Fruit fly (Drosophila melanogaster) whole organism, embryonic: ENCODE measurements around the gene CG15435.

ENCODE experiments used
- Ada2b ChIP-seq: fragments of 200-800 bp; sonication (Bioruptor generic); IDR thresholded peaks from 2 replicates; pipeline ENCODE4 v1.3.6; 2022; ENCODE audit warnings: missing biosample characterization, missing genetic modification characterization
- Antp ChIP-seq: fragments of 200-800 bp; sonication (Bioruptor generic); optimal IDR thresholded peaks from 3 replicates; lab custom pipeline; 2016; ENCODE audit warnings: missing biosample characterization, missing genetic modification characterization
- CG10959 ChIP-seq: fragments of 200-800 bp; sonication (Bioruptor generic); IDR thresholded peaks from 2 replicates; pipeline ENCODE4 v1.3.6; 2022; ENCODE audit warnings: missing biosample characterization, missing genetic modification characterization
- CG12104 ChIP-seq: fragments of 200-800 bp; sonication (Bioruptor generic); optimal IDR thresholded peaks from 3 replicates; lab custom pipeline; 2016; ENCODE audit warnings: missing biosample characterization, missing genetic modification characterization
- CG12942 ChIP-seq: fragments of 200-800 bp; sonication (Bioruptor generic); optimal IDR thresholded peaks from 3 replicates; lab custom pipeline; 2016; ENCODE audit warnings: missing biosample characterization, missing genetic modification characterization
- CG13296 ChIP-seq: fragments of 200-800 bp; sonication (Bioruptor generic); optimal IDR thresholded peaks from 3 replicates; lab custom pipeline; 2018; ENCODE audit warnings: missing biosample characterization, mild to moderate bottlenecking, missing genetic modification characterization
- CG15514 ChIP-seq: fragments of 200-800 bp; sonication (Bioruptor generic); optimal IDR thresholded peaks from 3 replicates; lab custom pipeline; 2017; ENCODE audit warnings: missing biosample characterization, missing genetic modification characterization, mild to moderate bottlenecking, moderate library complexity, missing genetic modification reagents
- CG1603 ChIP-seq: fragments of 200-800 bp; sonication (Bioruptor generic); optimal IDR thresholded peaks from 2 replicates; lab custom pipeline; 2019; ENCODE audit warnings: missing biosample characterization, mild to moderate bottlenecking, missing genetic modification characterization, moderate library complexity
- CG16779 ChIP-seq: fragments of 200-800 bp; sonication (Bioruptor generic); IDR thresholded peaks from 2 replicates; pipeline ENCODE4 v1.3.6; 2022; ENCODE audit warnings: missing biosample characterization, missing genetic modification characterization
- CG1792 ChIP-seq: fragments of 200-800 bp; sonication (Bioruptor generic); optimal IDR thresholded peaks from 2 replicates; lab custom pipeline; 2016; ENCODE audit warnings: missing biosample characterization, missing genetic modification characterization
- CG2116 ChIP-seq: fragments of 200-800 bp; sonication (Bioruptor generic); optimal IDR thresholded peaks from 3 replicates; lab custom pipeline; 2018; ENCODE audit warnings: missing biosample characterization, mild to moderate bottlenecking, missing genetic modification characterization
- CG2120 ChIP-seq: fragments of 200-800 bp; sonication (Bioruptor generic); optimal IDR thresholded peaks from 3 replicates; lab custom pipeline; 2016; ENCODE audit warnings: missing biosample characterization, missing genetic modification characterization
- CG3065 ChIP-seq: fragments of 200-800 bp; sonication (Bioruptor generic); optimal IDR thresholded peaks from 2 replicates; lab custom pipeline; 2016; ENCODE audit warnings: missing biosample characterization, missing genetic modification characterization
- CG32532 ChIP-seq: fragments of 200-800 bp; sonication (Bioruptor generic); IDR thresholded peaks from 2 replicates; pipeline ENCODE4 v1.3.6; 2022; ENCODE audit warnings: missing biosample characterization, missing genetic modification characterization
- CG34224 ChIP-seq: fragments of 200-800 bp; sonication (Bioruptor generic); IDR thresholded peaks from 3 replicates; pipeline ENCODE4 v1.3.6; 2022; ENCODE audit warnings: missing biosample characterization, missing genetic modification characterization; ENCODE audit not compliant: partially characterized antibody
- CG3726 ChIP-seq: fragments of 200-800 bp; sonication (Bioruptor generic); IDR thresholded peaks from 3 replicates; pipeline ENCODE4, ENCODE4 v1.3.6; 2022; ENCODE audit warnings: missing biosample characterization, missing genetic modification characterization
- CG42726 ChIP-seq: fragments of 200-800 bp; sonication (Bioruptor generic); IDR thresholded peaks from 2 replicates; pipeline ENCODE4 v1.3.6; 2022; ENCODE audit warnings: missing biosample characterization, missing genetic modification characterization; ENCODE audit not compliant: partially characterized antibody
- CG4360 ChIP-seq: fragments of 200-800 bp; sonication (Bioruptor generic); IDR thresholded peaks from 2 replicates; pipeline ENCODE4 v1.3.6; 2022; ENCODE audit warnings: missing biosample characterization, missing genetic modification characterization
- CG4617 ChIP-seq: fragments of 200-800 bp; sonication (Bioruptor generic); optimal IDR thresholded peaks from 3 replicates; lab custom pipeline; 2016; ENCODE audit warnings: missing biosample characterization, missing genetic modification characterization, borderline replicate concordance
- CG5953 ChIP-seq: fragments of 200-800 bp; sonication (Bioruptor generic); IDR thresholded peaks from 2 replicates; pipeline ENCODE4 v1.3.6; 2022; ENCODE audit warnings: missing biosample characterization, missing genetic modification characterization
- CG6272 ChIP-seq: fragments of 200-800 bp; sonication (Bioruptor generic); IDR thresholded peaks from 2 replicates; pipeline ENCODE4 v1.3.6; 2022; ENCODE audit warnings: missing biosample characterization, missing genetic modification characterization
- CG7556 ChIP-seq: fragments of 200-800 bp; sonication (Bioruptor generic); optimal IDR thresholded peaks from 2 replicates; lab custom pipeline; 2017; ENCODE audit warnings: missing biosample characterization, mild to moderate bottlenecking, missing genetic modification characterization
- CG7786 ChIP-seq: fragments of 200-800 bp; sonication (Bioruptor generic); optimal IDR thresholded peaks from 2 replicates; lab custom pipeline; 2016; ENCODE audit warnings: missing biosample characterization, missing genetic modification characterization
- CG7928 ChIP-seq: fragments of 200-800 bp; sonication (Bioruptor generic); optimal IDR thresholded peaks from 2 replicates; lab custom pipeline; 2017; ENCODE audit warnings: missing biosample characterization, mild to moderate bottlenecking, missing genetic modification characterization
- CG9817 ChIP-seq: fragments of 200-800 bp; sonication (Bioruptor generic); optimal IDR thresholded peaks from 2 replicates; lab custom pipeline; 2018; ENCODE audit warnings: missing biosample characterization, mild to moderate bottlenecking, missing genetic modification characterization, moderate library complexity
- E2f1 ChIP-seq: fragments of 200-800 bp; sonication (Bioruptor generic); IDR thresholded peaks from 2 replicates; pipeline ENCODE4 v1.3.6; 2022; ENCODE audit warnings: missing biosample characterization, missing genetic modification characterization
- H15 ChIP-seq: fragments of 200-800 bp; sonication (Bioruptor generic); IDR thresholded peaks from 3 replicates; pipeline ENCODE4 v1.3.6; 2022; ENCODE audit warnings: missing biosample characterization, missing genetic modification characterization
- H2.0 ChIP-seq: fragments of 200-800 bp; sonication (Bioruptor generic); IDR thresholded peaks from 2 replicates; pipeline ENCODE4 v1.3.6; 2022; ENCODE audit warnings: missing biosample characterization, missing genetic modification characterization
- Hand ChIP-seq: fragments of 200-800 bp; sonication (Bioruptor generic); optimal IDR thresholded peaks from 2 replicates; lab custom pipeline; 2017; ENCODE audit warnings: mild to moderate bottlenecking, missing biosample characterization, missing genetic modification reagents, missing genetic modification characterization
- HmgD ChIP-seq: fragments of 200-800 bp; sonication (Bioruptor generic); optimal IDR thresholded peaks from 3 replicates; lab custom pipeline; 2016; ENCODE audit warnings: missing biosample characterization, missing genetic modification characterization
- Hr39 ChIP-seq: fragments of >200 bp; optimal IDR thresholded peaks from 2 replicates; lab custom pipeline; 2017
- NK7.1 ChIP-seq: fragments of 200-800 bp; sonication (Bioruptor generic); optimal IDR thresholded peaks from 3 replicates; lab custom pipeline; 2016; ENCODE audit warnings: missing biosample characterization, missing genetic modification characterization
- Neu2 ChIP-seq: fragments of 200-800 bp; sonication (Bioruptor generic); optimal IDR thresholded peaks from 3 replicates; lab custom pipeline; 2016; ENCODE audit warnings: missing biosample characterization, missing genetic modification characterization, borderline replicate concordance
- Side ChIP-seq: fragments of 200-800 bp; sonication (Bioruptor generic); optimal IDR thresholded peaks from 2 replicates; lab custom pipeline; 2016; ENCODE audit warnings: missing biosample characterization, missing genetic modification characterization
- al ChIP-seq: fragments of 200-800 bp; sonication (Bioruptor generic); IDR thresholded peaks from 2 replicates; pipeline ENCODE4 v1.3.6; 2022; ENCODE audit warnings: missing biosample characterization, missing genetic modification characterization
- amos ChIP-seq: fragments of 200-800 bp; sonication (Bioruptor generic); IDR thresholded peaks from 2 replicates; pipeline ENCODE4 v1.3.6; 2022; ENCODE audit warnings: missing biosample characterization, missing genetic modification characterization; ENCODE audit not compliant: partially characterized antibody
- ci ChIP-seq: fragments of 200-800 bp; sonication (Bioruptor generic); IDR thresholded peaks from 3 replicates; pipeline ENCODE4 v1.3.6; 2022; ENCODE audit warnings: missing biosample characterization, missing genetic modification characterization
- crol ChIP-seq: fragments of 200-800 bp; sonication (Bioruptor generic); IDR thresholded peaks from 2 replicates; pipeline ENCODE4 v1.3.6; 2022; ENCODE audit warnings: missing biosample characterization, missing genetic modification characterization
- dysf ChIP-seq: fragments of 200-800 bp; sonication (Bioruptor generic); IDR thresholded peaks from 3 replicates; pipeline ENCODE4 v1.3.6; 2022; ENCODE audit warnings: missing biosample characterization, missing genetic modification characterization
- grau ChIP-seq: fragments of 200-800 bp; optimal IDR thresholded peaks from 3 replicates; lab custom pipeline; 2019; ENCODE audit warnings: missing biosample characterization, mild to moderate bottlenecking, missing genetic modification characterization, moderate library complexity
- gsb ChIP-seq: fragments of 200-800 bp; sonication (Bioruptor generic); IDR thresholded peaks from 2 replicates; pipeline ENCODE4 v1.3.6; 2022; ENCODE audit warnings: missing biosample characterization, missing genetic modification characterization
- hbn ChIP-seq: fragments of 200-800 bp; sonication (Bioruptor generic); IDR thresholded peaks from 2 replicates; pipeline ENCODE4 v1.3.6; 2022; ENCODE audit warnings: missing biosample characterization, missing genetic modification characterization; ENCODE audit not compliant: partially characterized antibody
- hkb ChIP-seq, 2 experiments: fragments of 200-800 bp in 1 of 2; fragments of >200 bp in 1 of 2; sonication (Bioruptor generic) in 1 of 2; IDR thresholded peaks in 1 of 2; optimal IDR thresholded peaks in 1 of 2; 2 replicates each; pipeline versions ENCODE4 v1.3.6 to Lab custom; 2017 to 2022; ENCODE audit warnings: missing biosample characterization in 1 of 2, missing genetic modification characterization in 1 of 2
- jigr1 ChIP-seq: fragments of 200-800 bp; sonication (Bioruptor generic); IDR thresholded peaks from 3 replicates; pipeline ENCODE4 v1.3.6; 2022; ENCODE audit warnings: missing biosample characterization, missing genetic modification characterization
- jumu ChIP-seq: fragments of 200-800 bp; sonication (Bioruptor generic); optimal IDR thresholded peaks from 3 replicates; lab custom pipeline; 2016; ENCODE audit warnings: missing biosample characterization, missing genetic modification characterization
- nom ChIP-seq: fragments of 200-800 bp; sonication (Bioruptor generic); optimal IDR thresholded peaks from 2 replicates; lab custom pipeline; 2017; ENCODE audit warnings: missing biosample characterization, missing genetic modification characterization, mild to moderate bottlenecking, moderate library complexity, missing genetic modification reagents
- psq ChIP-seq: fragments of 200-800 bp; sonication (Bioruptor generic); optimal IDR thresholded peaks from 2 replicates; lab custom pipeline; 2017; ENCODE audit warnings: missing biosample characterization, missing genetic modification characterization
- schlank ChIP-seq: fragments of 200-800 bp; sonication (Bioruptor generic); optimal IDR thresholded peaks from 2 replicates; lab custom pipeline; 2018; ENCODE audit warnings: missing biosample characterization, mild to moderate bottlenecking, missing genetic modification characterization
- sisA ChIP-seq: fragments of 200-800 bp; sonication (Bioruptor generic); IDR thresholded peaks from 2 replicates; pipeline ENCODE4 v1.3.6; 2022; ENCODE audit warnings: missing biosample characterization, missing genetic modification characterization
- toy ChIP-seq: fragments of 200-800 bp; sonication (Bioruptor generic); IDR thresholded peaks from 2 replicates; pipeline ENCODE4 v1.3.6; 2022; ENCODE audit warnings: missing biosample characterization, missing genetic modification characterization
- unpg ChIP-seq: fragments of 200-800 bp; sonication (Bioruptor generic); optimal IDR thresholded peaks from 3 replicates; lab custom pipeline; 2018; ENCODE audit warnings: missing biosample characterization, mild to moderate bottlenecking, missing genetic modification characterization, moderate library complexity
- zen2 ChIP-seq: fragments of 200-800 bp; sonication (Bioruptor generic); IDR thresholded peaks from 3 replicates; pipeline ENCODE4 v1.3.6; 2022; ENCODE audit warnings: missing biosample characterization, missing genetic modification characterization; ENCODE audit not compliant: partially characterized antibody

CG15435 gene

DNA sequence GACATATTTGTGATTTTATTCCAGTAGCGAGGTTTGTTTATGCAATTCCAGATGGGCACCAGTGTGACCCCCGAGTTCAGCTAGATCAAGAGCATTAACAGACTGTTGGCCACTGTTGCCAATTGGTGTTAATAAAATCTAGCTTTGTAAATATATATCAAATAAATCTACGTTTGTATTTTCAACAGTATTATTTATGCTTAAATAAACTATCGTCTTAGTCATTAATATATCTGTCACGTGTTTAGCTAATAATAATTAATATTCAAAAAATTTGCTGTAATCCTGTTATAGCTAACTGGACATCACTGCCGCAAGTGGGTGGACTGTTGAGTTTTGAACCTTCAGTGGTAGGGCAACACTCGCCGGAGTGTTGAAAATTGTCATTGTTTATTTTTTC, at the start of gene CG15435, which contains the start of gene mRpL27 (continued):
- peak; percentile 38 for TF ChIP-seq CG13296 (GFP tag; lab: Kevin White, UChicago)
- TF ChIP-seq ci = no peak
- TF ChIP-seq CG1792 (GFP tag; lab: Kevin White, UChicago) = no peak
- TF ChIP-seq CG32532 (GFP tag; lab: Robert Waterston, UW) = peak; percentile 49
- no peak for TF ChIP-seq Hr39 (lab: Kevin White, UChicago)
- TF ChIP-seq CG7928 (GFP tag; lab: Kevin White, UChicago) = no peak
- no peak for TF ChIP-seq CG16779 (GFP tag; lab: Robert Waterston, UW)
- TF ChIP-seq zen2 (GFP tag; lab: Robert Waterston, UW) = no peak
- no peak for TF ChIP-seq NK7.1 (GFP tag; lab: Kevin White, UChicago)
- no peak for TF ChIP-seq CG3726 (GFP tag; lab: Robert Waterston, UW)
- no peak for TF ChIP-seq jigr1
- TF ChIP-seq unpg (GFP tag; lab: Kevin White, UChicago) = peak; percentile 46
- TF ChIP-seq crol (GFP tag; lab: Robert Waterston, UW) = no peak
- TF ChIP-seq psq = no peak
- peak; percentile 98 for TF ChIP-seq hkb (optimal IDR thresholded peaks at IDR 0.05; lab: Kevin White, UChicago)
- no peak for TF ChIP-seq hkb (GFP tag; IDR thresholded peaks at IDR 0.05; lab: Robert Waterston, UW)
- peak; percentile 58 for TF ChIP-seq grau
- TF ChIP-seq CG1603 (tag; lab: Kevin White, UChicago) = peak; percentile 37
- no peak for TF ChIP-seq al
- TF ChIP-seq H15 (GFP tag; lab: Robert Waterston, UW) = no peak
- peak; percentile 17 for TF ChIP-seq nom
- TF ChIP-seq CG5953 (GFP tag; lab: Robert Waterston, UW) = no peak
- TF ChIP-seq schlank (tag; lab: Kevin White, UChicago) = no peak
- TF ChIP-seq CG12942 (GFP tag; lab: Kevin White, UChicago) = no peak
- TF ChIP-seq CG12104 (GFP tag; lab: Kevin White, UChicago) = peak; percentile 12
- TF ChIP-seq amos (GFP tag; lab: Robert Waterston, UW) = peak; percentile 43; the same call in 1 of the 2 replicates
- no peak for TF ChIP-seq Side (GFP tag; lab: Kevin White, UChicago)
- no peak for TF ChIP-seq CG4360 (GFP tag; lab: Robert Waterston, UW)
- peak; percentile 41 for TF ChIP-seq CG2116 (GFP tag; lab: Kevin White, UChicago)
- TF ChIP-seq Neu2 (GFP tag; lab: Kevin White, UChicago) = no peak
- TF ChIP-seq gsb (GFP tag; lab: Robert Waterston, UW) = no peak
- TF ChIP-seq CG2120 (GFP tag; lab: Kevin White, UChicago) = peak; percentile 68
- TF ChIP-seq Hand (GFP tag; lab: Kevin White, UChicago) = no peak
- TF ChIP-seq sisA (GFP tag; lab: Robert Waterston, UW) = no peak
- TF ChIP-seq E2f1 (GFP tag; lab: Robert Waterston, UW) = no peak
- TF ChIP-seq CG10959 (GFP tag; lab: Robert Waterston, UW) = no peak
- TF ChIP-seq CG7556 (GFP tag; lab: Kevin White, UChicago) = peak; percentile 7
- no peak for TF ChIP-seq toy (GFP tag; lab: Robert Waterston, UW)
- no peak for TF ChIP-seq Ada2b (GFP tag; lab: Robert Waterston, UW)
- no peak for TF ChIP-seq CG42726
- TF ChIP-seq Antp = no peak
- peak; percentile 34; the same call in 1 of the 3 replicates for TF ChIP-seq dysf
- TF ChIP-seq CG34224 (GFP tag; lab: Robert Waterston, UW) = no peak
- TF ChIP-seq CG6272 (GFP tag; lab: Robert Waterston, UW) = no peak
- TF ChIP-seq CG15514 (GFP tag; lab: Kevin White, UChicago) = peak; percentile 61
- TF ChIP-seq hbn = no peak
- no peak for TF ChIP-seq HmgD (GFP tag; lab: Kevin White, UChicago)
- TF ChIP-seq CG9817 (tag; lab: Kevin White, UChicago) = peak; percentile 38
- TF ChIP-seq CG4617 (GFP tag; lab: Kevin White, UChicago) = peak; percentile 42
- no peak for TF ChIP-seq CG3065 (GFP tag; lab: Kevin White, UChicago)
- no peak for TF ChIP-seq jumu (GFP tag; lab: Kevin White, UChicago)
- TF ChIP-seq CG7786 (GFP tag; lab: Kevin White, UChicago) = no peak
- TF ChIP-seq H2.0 (GFP tag; lab: Robert Waterston, UW) = no peak
